Worm (Caenorhabditis elegans) whole organism, L4 larva: ENCODE results near the gene F38C2.4.

ENCODE experiments used
- aly-2 ChIP-seq: sonication (generic microtip); optimal IDR thresholded peaks from 2 replicates; lab custom pipeline; 2018; ENCODE audit warnings: missing biosample characterization, missing genetic modification characterization
- ama-1 ChIP-seq: fragments of 150-350 bp; optimal IDR thresholded peaks from 2 replicates; lab custom pipeline; 2014; ENCODE audit warnings: inconsistent platforms, mixed read lengths
- dmd-8 ChIP-seq: fragments of 200-800 bp; sonication (Bioruptor generic); IDR thresholded peaks from 2 replicates; pipeline ENCODE4 v1.3.6; 2022; ENCODE audit warnings: missing genetic modification characterization, missing compliant biosample characterization
- egl-43 ChIP-seq: fragments of 200-800 bp; sonication (Bioruptor generic); IDR thresholded peaks from 2 replicates; pipeline ENCODE4 v1.3.6; 2022; ENCODE audit warnings: missing genetic modification reagents, missing genetic modification characterization, missing compliant biosample characterization
- fos-1 ChIP-seq: fragments of 150-350 bp; optimal IDR thresholded peaks from 2 replicates; lab custom pipeline; 2014; ENCODE audit warnings: missing biosample characterization, missing genetic modification characterization
- jun-1 ChIP-seq: fragments of 150-350 bp; optimal IDR thresholded peaks from 2 replicates; lab custom pipeline; 2014; ENCODE audit warnings: missing biosample characterization, missing genetic modification reagents, missing genetic modification characterization
- lsy-2 ChIP-seq, 2 experiments: fragments of 150-350 bp in 1 of 2; sonication (generic microtip) in 1 of 2; optimal IDR thresholded peaks; 2 replicates each; lab custom pipeline; 2014 to 2017; ENCODE audit warnings: missing biosample characterization in 2 of 2, missing genetic modification characterization in 2 of 2
- mep-1 ChIP-seq: fragments of 150-350 bp; sonication (generic microtip); optimal IDR thresholded peaks from 3 replicates; lab custom pipeline; 2014; ENCODE audit warnings: missing biosample characterization, missing genetic modification characterization
- pha-4 ChIP-seq, 2 experiments: fragments of 150-350 bp in 1 of 2; fragments of 200-800 bp in 1 of 2; sonication (Bioruptor generic) in 1 of 2; IDR thresholded peaks in 1 of 2; optimal IDR thresholded peaks in 1 of 2; 2 replicates each; pipeline versions ENCODE4 v1.3.6 to Lab custom; 2014 to 2022; ENCODE audit warnings: missing genetic modification characterization in 2 of 2, missing genetic modification reagents in 2 of 2, missing biosample characterization in 1 of 2, missing compliant biosample characterization in 1 of 2
- spr-3 ChIP-seq: fragments of 200-800 bp; sonication (Bioruptor generic); optimal IDR thresholded peaks from 2 replicates; lab custom pipeline; 2018; ENCODE audit warnings: mild to moderate bottlenecking, missing genetic modification characterization, missing compliant biosample characterization
- unc-130 ChIP-seq: sonication (generic microtip); optimal IDR thresholded peaks from 2 replicates; lab custom pipeline; 2016; ENCODE audit warnings: missing genetic modification reagents, missing genetic modification characterization, missing compliant biosample characterization
- unc-39 ChIP-seq: sonication (generic microtip); optimal IDR thresholded peaks from 2 replicates; lab custom pipeline; 2017; ENCODE audit warnings: missing biosample characterization, missing genetic modification characterization
- ztf-7 ChIP-seq: fragments of 150-350 bp; optimal IDR thresholded peaks from 2 replicates; lab custom pipeline; 2014; ENCODE audit warnings: missing biosample characterization, missing genetic modification characterization

DNA sequence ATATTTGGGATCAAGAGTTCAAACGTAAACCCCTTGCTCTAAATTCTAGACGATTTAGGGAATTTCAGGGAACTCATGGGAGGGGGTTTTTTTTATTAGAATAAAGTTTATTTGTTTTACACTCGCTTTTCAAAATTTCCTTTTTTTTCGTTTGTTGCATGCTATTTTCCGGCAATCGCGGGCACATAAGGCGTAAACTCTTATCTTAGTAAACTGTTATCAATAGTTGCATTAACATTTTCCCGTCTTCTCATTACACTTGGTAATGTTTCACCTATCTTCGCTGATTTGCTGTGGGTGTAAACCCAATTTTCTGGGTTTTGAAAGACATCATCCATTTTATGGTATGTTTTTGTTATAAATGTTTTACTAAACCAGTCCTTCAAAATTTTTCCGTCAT lies 22.8 kb downstream of the F38C2.4 start:
- no peak for TF ChIP-seq lsy-2 (tag; optimal IDR thresholded peaks at IDR 0.05; lab: Kevin White, UChicago)
- TF ChIP-seq pha-4 (GFP tag; IDR thresholded peaks at IDR 0.05; lab: Robert Waterston, UW) = no peak
- TF ChIP-seq pha-4 (tag; optimal IDR thresholded peaks at IDR 0.05; lab: Kevin White, UChicago) = no peak
- TF ChIP-seq fos-1 (tag; lab: Kevin White, UChicago) = no peak
- TF ChIP-seq spr-3 (GFP tag; lab: Kevin White, UChicago) = no peak
- no peak for TF ChIP-seq aly-2
- no peak for TF ChIP-seq ztf-7
- TF ChIP-seq unc-39 (tag; lab: Kevin White, UChicago) = no peak
- TF ChIP-seq dmd-8 (GFP tag; lab: Robert Waterston, UW) = no peak
- TF ChIP-seq unc-130 (GFP tag; lab: Kevin White, UChicago) = no peak
- no peak for TF ChIP-seq jun-1
- no peak for TF ChIP-seq mep-1 (tag; lab: Kevin White, UChicago)
- no peak for TF ChIP-seq ama-1 (lab: Kevin White, UChicago)
- no peak for TF ChIP-seq egl-43 (GFP tag; lab: Robert Waterston, UW)
